Fruit fly (Drosophila melanogaster) whole organism, embryonic: ENCODE results near the gene CG5608.

ENCODE experiments used
- Atf6 ChIP-seq: fragments of 200-800 bp; sonication (Bioruptor generic); IDR thresholded peaks from 2 replicates; pipeline ENCODE4 v1.3.6; 2022; ENCODE audit warnings: missing biosample characterization, missing genetic modification characterization
- Awh ChIP-seq: fragments of 200-800 bp; sonication (Bioruptor generic); IDR thresholded peaks from 2 replicates; pipeline ENCODE4, ENCODE4 v1.3.6; 2022; ENCODE audit warnings: missing biosample characterization, missing genetic modification characterization
- BtbVII ChIP-seq: fragments of 200-800 bp; sonication (Bioruptor generic); optimal IDR thresholded peaks from 3 replicates; lab custom pipeline; 2017; ENCODE audit warnings: missing biosample characterization, mild to moderate bottlenecking, missing genetic modification characterization
- CG11504 ChIP-seq: fragments of 200-800 bp; sonication (Bioruptor generic); optimal IDR thresholded peaks from 3 replicates; lab custom pipeline; 2019; ENCODE audit warnings: missing biosample characterization, mild to moderate bottlenecking, missing genetic modification characterization, moderate library complexity
- CG11560 ChIP-seq: fragments of 200-800 bp; sonication (Bioruptor generic); IDR thresholded peaks from 3 replicates; pipeline ENCODE4 v1.3.6; 2022; ENCODE audit warnings: missing biosample characterization, missing genetic modification characterization
- CG12391 ChIP-seq: fragments of 200-800 bp; sonication (Bioruptor generic); optimal IDR thresholded peaks from 3 replicates; lab custom pipeline; 2018; ENCODE audit warnings: missing biosample characterization, mild to moderate bottlenecking, missing genetic modification characterization, moderate library complexity
- CG17328 ChIP-seq: fragments of 200-800 bp; sonication (Bioruptor generic); IDR thresholded peaks from 2 replicates; pipeline ENCODE4 v1.3.6; 2022; ENCODE audit warnings: missing biosample characterization, missing genetic modification characterization
- CG17385 ChIP-seq: fragments of 200-800 bp; sonication (Bioruptor generic); optimal IDR thresholded peaks from 3 replicates; lab custom pipeline; 2018; ENCODE audit warnings: missing biosample characterization, mild to moderate bottlenecking, missing genetic modification characterization
- CG17612 ChIP-seq: fragments of 200-800 bp; sonication (Bioruptor generic); IDR thresholded peaks from 2 replicates; pipeline ENCODE4 v1.3.6; 2022; ENCODE audit warnings: missing biosample characterization, missing genetic modification characterization
- CG1792 ChIP-seq: fragments of 200-800 bp; sonication (Bioruptor generic); optimal IDR thresholded peaks from 2 replicates; lab custom pipeline; 2016; ENCODE audit warnings: missing biosample characterization, missing genetic modification characterization
- CG2120 ChIP-seq: fragments of 200-800 bp; sonication (Bioruptor generic); optimal IDR thresholded peaks from 3 replicates; lab custom pipeline; 2016; ENCODE audit warnings: missing biosample characterization, missing genetic modification characterization
- CG2199 ChIP-seq: fragments of 200-800 bp; sonication (Bioruptor generic); IDR thresholded peaks from 3 replicates; pipeline ENCODE4 v1.3.6; 2022; ENCODE audit warnings: missing biosample characterization, missing genetic modification characterization
- CG30403 ChIP-seq: fragments of 200-800 bp; sonication (Bioruptor generic); optimal IDR thresholded peaks from 3 replicates; lab custom pipeline; 2016; ENCODE audit warnings: missing biosample characterization, missing genetic modification characterization
- CG32772 ChIP-seq: fragments of 200-800 bp; sonication (Bioruptor generic); IDR thresholded peaks from 2 replicates; pipeline ENCODE4 v1.3.6; 2022; ENCODE audit warnings: missing biosample characterization, missing genetic modification characterization
- CG4360 ChIP-seq: fragments of 200-800 bp; sonication (Bioruptor generic); IDR thresholded peaks from 2 replicates; pipeline ENCODE4 v1.3.6; 2022; ENCODE audit warnings: missing biosample characterization, missing genetic modification characterization
- CG5245 ChIP-seq: fragments of 200-800 bp; sonication (Bioruptor generic); optimal IDR thresholded peaks from 3 replicates; lab custom pipeline; 2016; ENCODE audit warnings: missing biosample characterization, missing genetic modification characterization
- CG6813 ChIP-seq: fragments of 200-800 bp; sonication (Bioruptor generic); optimal IDR thresholded peaks from 2 replicates; lab custom pipeline; 2017; ENCODE audit warnings: missing biosample characterization, missing genetic modification characterization, mild to moderate bottlenecking, moderate library complexity, missing genetic modification reagents
- CG7839 ChIP-seq: fragments of 200-800 bp; sonication (Bioruptor generic); optimal IDR thresholded peaks from 3 replicates; lab custom pipeline; 2018; ENCODE audit warnings: missing biosample characterization, mild to moderate bottlenecking, missing genetic modification characterization, moderate library complexity
- CG8388 ChIP-seq: fragments of 200-800 bp; sonication (Bioruptor generic); optimal IDR thresholded peaks from 2 replicates; lab custom pipeline; 2019; ENCODE audit warnings: missing biosample characterization, mild to moderate bottlenecking, missing genetic modification characterization, moderate library complexity
- CG8924 ChIP-seq: fragments of 200-800 bp; optimal IDR thresholded peaks from 3 replicates; lab custom pipeline; 2019; ENCODE audit warnings: missing biosample characterization, mild to moderate bottlenecking, missing genetic modification characterization, moderate library complexity
- CG9437 ChIP-seq: fragments of 200-800 bp; sonication (Bioruptor generic); optimal IDR thresholded peaks from 2 replicates; lab custom pipeline; 2018; ENCODE audit warnings: missing biosample characterization, mild to moderate bottlenecking, missing genetic modification characterization
- Ets97D ChIP-seq: fragments of 200-800 bp; sonication (Bioruptor generic); optimal IDR thresholded peaks from 3 replicates; lab custom pipeline; 2016; ENCODE audit warnings: missing biosample characterization, missing genetic modification characterization
- Fer3 ChIP-seq: fragments of 200-800 bp; sonication (Bioruptor generic); optimal IDR thresholded peaks from 2 replicates; lab custom pipeline; 2018; ENCODE audit warnings: missing biosample characterization, mild to moderate bottlenecking, missing genetic modification characterization, moderate library complexity
- Gsc ChIP-seq: fragments of 200-800 bp; sonication (Bioruptor generic); IDR thresholded peaks from 2 replicates; pipeline ENCODE4 v1.3.6; 2022; ENCODE audit warnings: missing biosample characterization, missing genetic modification characterization
- H2.0 ChIP-seq: fragments of 200-800 bp; sonication (Bioruptor generic); IDR thresholded peaks from 2 replicates; pipeline ENCODE4 v1.3.6; 2022; ENCODE audit warnings: missing biosample characterization, missing genetic modification characterization
- HLH3B ChIP-seq: fragments of 200-800 bp; sonication (Bioruptor generic); IDR thresholded peaks from 2 replicates; pipeline ENCODE4 v1.3.6; 2022; ENCODE audit warnings: missing biosample characterization, missing genetic modification characterization
- Hr51 ChIP-seq, 2 experiments: fragments of 200-800 bp; sonication (Bioruptor generic); optimal IDR thresholded peaks; 2 replicates in 1 of 2; 3 replicates in 1 of 2; lab custom pipeline; 2016 to 2018; ENCODE audit warnings: missing biosample characterization in 2 of 2, missing genetic modification characterization in 2 of 2, mild to moderate bottlenecking in 1 of 2, moderate library complexity in 1 of 2
- NK7.1 ChIP-seq: fragments of 200-800 bp; sonication (Bioruptor generic); optimal IDR thresholded peaks from 3 replicates; lab custom pipeline; 2016; ENCODE audit warnings: missing biosample characterization, missing genetic modification characterization
- Rfx ChIP-seq: fragments of 200-800 bp; sonication (Bioruptor generic); IDR thresholded peaks from 2 replicates; pipeline ENCODE4 v1.3.6; 2022; ENCODE audit warnings: missing biosample characterization, missing genetic modification characterization
- Sin3A ChIP-seq: fragments of >200 bp; optimal IDR thresholded peaks from 2 replicates; lab custom pipeline; 2018
- Usf ChIP-seq: fragments of 200-800 bp; sonication (Bioruptor generic); optimal IDR thresholded peaks from 2 replicates; lab custom pipeline; 2017; ENCODE audit warnings: missing genotype, missing biosample characterization, missing genetic modification characterization
- Xbp1 ChIP-seq: fragments of 200-800 bp; sonication (Bioruptor generic); optimal IDR thresholded peaks from 3 replicates; lab custom pipeline; 2016; ENCODE audit warnings: missing biosample characterization, mild to moderate bottlenecking, missing genetic modification characterization
- bab2 ChIP-seq: fragments of 200-800 bp; sonication (Bioruptor generic); optimal IDR thresholded peaks from 2 replicates; lab custom pipeline; 2016; ENCODE audit warnings: missing biosample characterization, missing genetic modification characterization
- bsh ChIP-seq, 2 experiments: fragments of 200-800 bp; sonication (Bioruptor generic); optimal IDR thresholded peaks; 2 replicates each; lab custom pipeline; 2017 to 2018; ENCODE audit warnings: mild to moderate bottlenecking in 2 of 2, missing biosample characterization in 2 of 2, missing genetic modification characterization in 2 of 2, moderate library complexity in 1 of 2
- dan ChIP-seq: fragments of 200-800 bp; sonication (Bioruptor generic); IDR thresholded peaks from 2 replicates; pipeline ENCODE4 v1.3.6; 2022; ENCODE audit warnings: missing biosample characterization, missing genetic modification characterization
- exex ChIP-seq: fragments of 200-800 bp; sonication (Bioruptor generic); optimal IDR thresholded peaks from 4 replicates; lab custom pipeline; 2018; ENCODE audit warnings: missing biosample characterization, mild to moderate bottlenecking, missing genetic modification characterization, moderate library complexity
- fd96Cb ChIP-seq: fragments of 200-800 bp; sonication (Bioruptor generic); optimal IDR thresholded peaks from 2 replicates; lab custom pipeline; 2018; ENCODE audit warnings: missing biosample characterization, mild to moderate bottlenecking, missing genetic modification characterization, moderate library complexity
- grau ChIP-seq: fragments of 200-800 bp; optimal IDR thresholded peaks from 3 replicates; lab custom pipeline; 2019; ENCODE audit warnings: missing biosample characterization, mild to moderate bottlenecking, missing genetic modification characterization, moderate library complexity
- insv ChIP-seq, 2 experiments: fragments of 200-800 bp; sonication (Bioruptor generic); optimal IDR thresholded peaks; 3 replicates each; lab custom pipeline; 2016 to 2018; ENCODE audit warnings: missing biosample characterization in 2 of 2, missing genetic modification characterization in 2 of 2
- kni ChIP-seq: fragments of 200-800 bp; sonication (Bioruptor generic); optimal IDR thresholded peaks from 3 replicates; lab custom pipeline; 2017; ENCODE audit warnings: mild to moderate bottlenecking, missing biosample characterization, missing genetic modification reagents, missing genetic modification characterization
- mam ChIP-seq: fragments of 200-800 bp; sonication (Bioruptor generic); optimal IDR thresholded peaks from 3 replicates; lab custom pipeline; 2016; ENCODE audit warnings: missing biosample characterization, missing genetic modification characterization
- nau ChIP-seq: fragments of 200-800 bp; sonication (Bioruptor generic); optimal IDR thresholded peaks from 3 replicates; lab custom pipeline; 2017; ENCODE audit warnings: missing biosample characterization, mild to moderate bottlenecking, missing genetic modification characterization, missing genetic modification reagents
- prd ChIP-seq, 3 experiments: fragments of >200 bp in 2 of 3; fragments of 200-800 bp in 1 of 3; sonication (Bioruptor generic) in 1 of 3; optimal IDR thresholded peaks in 2 of 3; IDR thresholded peaks in 1 of 3; 2 replicates in 2 of 3; 3 replicates in 1 of 3; pipeline versions ENCODE4 v1.3.6 to Lab custom; 2017 to 2022; ENCODE audit warnings: missing biosample characterization in 1 of 3, missing genetic modification characterization in 1 of 3
- rib ChIP-seq: fragments of 200-800 bp; sonication (Bioruptor generic); IDR thresholded peaks from 2 replicates; pipeline ENCODE4 v1.3.6; 2022; ENCODE audit warnings: missing biosample characterization, missing genetic modification characterization
- sob ChIP-seq: fragments of 200-800 bp; sonication (Bioruptor generic); IDR thresholded peaks from 2 replicates; pipeline ENCODE4 v1.3.6; 2022; ENCODE audit warnings: missing biosample characterization, missing genetic modification characterization
- tin ChIP-seq: fragments of 200-800 bp; sonication (Bioruptor generic); optimal IDR thresholded peaks from 3 replicates; lab custom pipeline; 2016; ENCODE audit warnings: missing biosample characterization, missing genetic modification characterization
- tup ChIP-seq: fragments of 200-800 bp; sonication (Bioruptor generic); optimal IDR thresholded peaks from 2 replicates; lab custom pipeline; 2016; ENCODE audit warnings: missing biosample characterization, mild to moderate bottlenecking, missing genetic modification characterization, moderate library complexity
- unpg ChIP-seq: fragments of 200-800 bp; sonication (Bioruptor generic); optimal IDR thresholded peaks from 3 replicates; lab custom pipeline; 2018; ENCODE audit warnings: missing biosample characterization, mild to moderate bottlenecking, missing genetic modification characterization, moderate library complexity
- zen2 ChIP-seq: fragments of 200-800 bp; sonication (Bioruptor generic); IDR thresholded peaks from 3 replicates; pipeline ENCODE4 v1.3.6; 2022; ENCODE audit warnings: missing biosample characterization, missing genetic modification characterization; ENCODE audit not compliant: partially characterized antibody
- zfh1 ChIP-seq: fragments of 200-800 bp; sonication (Bioruptor generic); IDR thresholded peaks from 3 replicates; pipeline ENCODE4 v1.3.6; 2022; ENCODE audit warnings: missing biosample characterization, missing genetic modification characterization

CG5608 gene

DNA sequence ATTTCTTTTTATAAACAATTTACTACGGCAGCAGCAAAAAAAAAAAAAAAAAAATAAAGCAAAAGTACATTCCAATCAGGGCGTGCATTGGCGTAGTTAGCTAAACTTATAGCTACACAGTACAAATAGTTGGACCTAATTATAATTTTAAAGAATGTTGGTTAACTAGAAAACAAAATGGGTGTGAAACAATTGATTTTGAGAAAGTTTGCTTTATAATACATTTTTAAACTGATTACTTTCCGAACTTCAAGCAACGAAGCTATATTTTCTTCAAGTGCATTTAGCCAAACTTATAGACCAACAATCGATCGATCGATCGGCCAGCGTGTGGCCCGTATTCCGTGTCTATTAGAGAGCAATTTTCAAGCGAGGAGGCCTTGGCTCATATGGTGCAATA, 13.7 kb downstream of the CG5608 start (continued):
- no peak for TF ChIP-seq prd (optimal IDR thresholded peaks at IDR 0.05; lab: Kevin White, UChicago)
- TF ChIP-seq prd (GFP tag; IDR thresholded peaks at IDR 0.05; lab: Robert Waterston, UW), result peak; percentile 34; the same call in 1 of the 3 replicates
- TF ChIP-seq CG30403, result peak; percentile 40
- TF ChIP-seq BtbVII (GFP tag; lab: Kevin White, UChicago), result peak; percentile 13
- TF ChIP-seq dan (GFP tag; lab: Robert Waterston, UW), result no peak
- TF ChIP-seq CG1792 (GFP tag; lab: Kevin White, UChicago), result no peak
- peak; percentile 39; the same call in 1 of the 2 replicates for TF ChIP-seq Atf6 (GFP tag; lab: Robert Waterston, UW)
- TF ChIP-seq Sin3A (lab: Kevin White, UChicago), result no peak
- TF ChIP-seq zen2, result no peak
- TF ChIP-seq Usf, result no peak
- peak; percentile 47; the same call in 1 of the 2 replicates for TF ChIP-seq CG17328
- TF ChIP-seq HLH3B (GFP tag; lab: Robert Waterston, UW), result peak; percentile 42; the same call in 1 of the 2 replicates
- 0 out of 2 replicates have a peak, but pooled peaks have one; percentile 29 for TF ChIP-seq CG32772 (GFP tag; lab: Robert Waterston, UW)
- no peak for TF ChIP-seq CG6813 (GFP tag; lab: Kevin White, UChicago)
- TF ChIP-seq CG8388 (GFP tag; lab: Kevin White, UChicago), result peak; percentile 16
- TF ChIP-seq zfh1 (GFP tag; lab: Robert Waterston, UW), result 0 out of 3 replicates have a peak, but pooled peaks have one; percentile 24
- peak; percentile 19 for TF ChIP-seq tin (GFP tag; lab: Kevin White, UChicago)
- TF ChIP-seq mam (GFP tag; lab: Kevin White, UChicago), result peak; percentile 20
- TF ChIP-seq fd96Cb (tag; lab: Kevin White, UChicago), result peak; percentile 18
- no peak for TF ChIP-seq CG2199
- TF ChIP-seq CG2120 (GFP tag; lab: Kevin White, UChicago), result peak; percentile 22
- TF ChIP-seq grau (tag; lab: Kevin White, UChicago), result peak; percentile 52
- TF ChIP-seq Gsc (GFP tag; lab: Robert Waterston, UW), result no peak
- no peak for TF ChIP-seq insv (GFP tag; optimal IDR thresholded peaks at IDR 0.05; lab: Kevin White, UChicago)
- no peak for TF ChIP-seq tup (GFP tag; lab: Kevin White, UChicago)
- TF ChIP-seq Hr51 (GFP tag; optimal IDR thresholded peaks at IDR 0.05; lab: Kevin White, UChicago), result peak in 1 of 2 experiments; percentile 77
- no peak for TF ChIP-seq exex (tag; lab: Kevin White, UChicago)
- no peak for TF ChIP-seq sob (GFP tag; lab: Robert Waterston, UW)
- no peak for TF ChIP-seq CG17612 (GFP tag; lab: Robert Waterston, UW)
- TF ChIP-seq CG4360 (GFP tag; lab: Robert Waterston, UW), result no peak
- peak; percentile 23; the same call in 1 of the 2 replicates for TF ChIP-seq Rfx (GFP tag; lab: Robert Waterston, UW)
- TF ChIP-seq rib (GFP tag; lab: Robert Waterston, UW), result no peak
- TF ChIP-seq CG8924 (tag; lab: Kevin White, UChicago), result peak; percentile 5
- TF ChIP-seq NK7.1 (GFP tag; lab: Kevin White, UChicago), result no peak
- TF ChIP-seq Xbp1 (GFP tag; lab: Kevin White, UChicago), result peak; percentile 7
- peak; percentile 35 for TF ChIP-seq CG17385 (GFP tag; lab: Kevin White, UChicago)
- no peak for TF ChIP-seq CG11504 (tag; lab: Kevin White, UChicago)
- no peak for TF ChIP-seq kni (GFP tag; lab: Kevin White, UChicago)
- no peak for TF ChIP-seq Ets97D (GFP tag; lab: Kevin White, UChicago)
- peak; percentile 29 for TF ChIP-seq CG12391 (tag; lab: Kevin White, UChicago)
- peak; percentile 58 for TF ChIP-seq CG7839 (tag; lab: Kevin White, UChicago)
- peak; percentile 48 for TF ChIP-seq Fer3 (tag; lab: Kevin White, UChicago)
- no peak for TF ChIP-seq nau (GFP tag; lab: Kevin White, UChicago)
- TF ChIP-seq unpg (GFP tag; lab: Kevin White, UChicago), result peak; percentile 52
- TF ChIP-seq bab2, result peak; percentile 29
- TF ChIP-seq CG11560 (tag; lab: Robert Waterston, UW), result no peak
- peak in 1 of 2 experiments; percentile 38 for TF ChIP-seq bsh (GFP tag; optimal IDR thresholded peaks at IDR 0.05; lab: Kevin White, UChicago)
- TF ChIP-seq H2.0 (GFP tag; lab: Robert Waterston, UW), result peak; percentile 43; the same call in 1 of the 2 replicates
- TF ChIP-seq Awh (GFP tag; lab: Robert Waterston, UW), result no peak
- peak; percentile 9 for TF ChIP-seq CG5245
- peak; percentile 5 for TF ChIP-seq CG9437
